Fruit fly (Drosophila melanogaster): ENCODE data around the gene CG32813.

- TF ChIP-seq usp (GFP tag; optimal IDR thresholded peaks at IDR 0.05), result no peak
- no peak for TF ChIP-seq pan (optimal IDR thresholded peaks at IDR 0.05)
- no peak for TF ChIP-seq Dll (optimal IDR thresholded peaks at IDR 0.05)
These were observed 6.5 kb downstream of the CG32813 start for dm6 chrX:1387149-1387752.

All from whole organism.